Worm (Caenorhabditis elegans) whole organism, L1 larva: Measurements from ENCODE around the gene cox-16.

Experiments used
- ama-1 ChIP-seq: fragments of 150-350 bp; optimal IDR thresholded peaks from 2 replicates; lab custom pipeline; 2014
- ceh-82 ChIP-seq, 3 experiments: fragments of 150-350 bp in 1 of 3; sonication (generic microtip) in 2 of 3; optimal IDR thresholded peaks; 2 replicates each; lab custom pipeline; 2014 to 2017; ENCODE audit warnings: missing biosample characterization in 3 of 3, missing genetic modification characterization in 3 of 3
- egl-13 ChIP-seq: sonication (generic microtip); optimal IDR thresholded peaks from 2 replicates; lab custom pipeline; 2016; ENCODE audit warnings: missing genotype, missing genetic modification reagents, missing genetic modification characterization, missing compliant biosample characterization
- egl-27 ChIP-seq, 2 experiments: fragments of 150-350 bp in 1 of 2; sonication (generic microtip); optimal IDR thresholded peaks; 3 replicates each; lab custom pipeline; 2017 to 2018; ENCODE audit warnings: missing biosample characterization in 2 of 2, missing genetic modification characterization in 2 of 2, missing genetic modification reagents in 2 of 2
- elt-3 ChIP-seq, 6 experiments: fragments of 150-350 bp in 1 of 6; sonication (generic microtip); optimal IDR thresholded peaks; 2 replicates each; lab custom pipeline; 2017 to 2018; ENCODE audit warnings: missing biosample characterization in 6 of 6, missing genetic modification characterization in 6 of 6, inconsistent platforms in 1 of 6
- lin-13 ChIP-seq: fragments of 150-350 bp; optimal IDR thresholded peaks from 2 replicates; lab custom pipeline; 2014; ENCODE audit warnings: missing biosample characterization, missing genetic modification reagents, missing genetic modification characterization
- nhr-11 ChIP-seq: fragments of 150-350 bp; optimal IDR thresholded peaks from 2 replicates; lab custom pipeline; 2014; ENCODE audit warnings: missing biosample characterization, missing genetic modification characterization
- nhr-237 ChIP-seq: fragments of 150-350 bp; optimal IDR thresholded peaks from 2 replicates; lab custom pipeline; 2014; ENCODE audit warnings: missing biosample characterization, missing genetic modification characterization
- pqm-1 ChIP-seq: sonication (generic microtip); optimal IDR thresholded peaks from 3 replicates; lab custom pipeline; 2017; ENCODE audit warnings: missing biosample characterization, missing genetic modification characterization
- sox-4 ChIP-seq: sonication (generic microtip); optimal IDR thresholded peaks from 2 replicates; lab custom pipeline; 2016; ENCODE audit warnings: missing genetic modification characterization, missing compliant biosample characterization
- unc-62 ChIP-seq: fragments of 150-350 bp; optimal IDR thresholded peaks from 2 replicates; lab custom pipeline; 2014; ENCODE audit warnings: missing biosample characterization, missing genetic modification reagents, missing genetic modification characterization
- ztf-11 ChIP-seq, 2 experiments: sonication (generic microtip); optimal IDR thresholded peaks; 2 replicates each; lab custom pipeline; 2016 to 2017; ENCODE audit warnings: missing genetic modification characterization in 2 of 2, missing biosample characterization in 1 of 2, missing compliant biosample characterization in 1 of 2

ce11 chrV:5512559-5512958 is 23.5 kb downstream of the cox-16 start:
- TF ChIP-seq nhr-237 = no peak
- TF ChIP-seq ama-1 (lab: Kevin White, UChicago) = no peak
- no peak for TF ChIP-seq nhr-11 (tag; lab: Kevin White, UChicago)
- no peak for TF ChIP-seq sox-4 (tag; lab: Kevin White, UChicago)
- no peak for TF ChIP-seq ceh-82 (tag; optimal IDR thresholded peaks at IDR 0.05; lab: Kevin White, UChicago)
- TF ChIP-seq egl-13 (tag; lab: Kevin White, UChicago) = no peak
- no peak for TF ChIP-seq ztf-11 (tag; optimal IDR thresholded peaks at IDR 0.05; lab: Kevin White, UChicago)
- peak; percentile 75 for TF ChIP-seq pqm-1 (tag; lab: Kevin White, UChicago)
- no peak for TF ChIP-seq egl-27 (tag; optimal IDR thresholded peaks at IDR 0.05; lab: Kevin White, UChicago)
- TF ChIP-seq unc-62 (GFP tag; lab: Kevin White, UChicago) = no peak
- TF ChIP-seq elt-3 (tag; optimal IDR thresholded peaks at IDR 0.05; lab: Kevin White, UChicago) = no peak
- TF ChIP-seq lin-13 (GFP tag; lab: Kevin White, UChicago) = no peak
